Fruit fly (Drosophila melanogaster): ENCODE measurements around the gene CG15515.

DNA sequence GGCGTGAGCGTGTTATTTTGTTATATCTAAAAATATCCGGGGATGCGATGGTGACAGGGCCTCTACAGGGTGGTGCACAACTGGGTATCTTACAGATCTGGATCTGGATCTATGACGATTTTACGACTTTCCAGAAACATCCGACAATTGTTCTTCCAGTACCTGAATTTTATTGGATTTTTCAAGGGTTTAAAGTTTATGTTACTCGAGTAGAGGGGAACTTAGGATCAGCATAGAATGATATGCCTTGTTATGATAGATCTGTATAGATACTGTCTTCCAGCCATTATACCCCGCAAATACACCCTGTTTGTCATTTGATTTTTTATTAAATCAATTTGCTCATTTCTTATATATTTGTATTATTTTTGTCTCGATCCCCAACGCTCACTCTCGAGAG, 10.9 kb upstream of the CG15515 start:
- TF ChIP-seq pad (GFP tag; optimal IDR thresholded peaks at IDR 0.05) (no peak), CG1620 (GFP tag; optimal IDR thresholded peaks at IDR 0.05) (no peak), ovo (GFP tag; optimal IDR thresholded peaks at IDR 0.05) (no peak), Clk (GFP tag; optimal IDR thresholded peaks at IDR 0.05) (no peak), CG14711 (tag; optimal IDR thresholded peaks at IDR 0.05) (peak; percentile 13), CG12768 (GFP tag; optimal IDR thresholded peaks at IDR 0.05) (no peak), cnc (optimal IDR thresholded peaks at IDR 0.05) (no peak), CG5204 (GFP tag; optimal IDR thresholded peaks at IDR 0.05) (peak; percentile 16), Hr96 (GFP tag; optimal IDR thresholded peaks at IDR 0.05) (no peak), CG11617 (GFP tag; optimal IDR thresholded peaks at IDR 0.05) (no peak), CG33017 (tag; optimal IDR thresholded peaks at IDR 0.05) (peak; percentile 2)

All from whole organism, adult.